Worm (Caenorhabditis elegans): ENCODE results near the gene F54F7.3.

ce11 chrX:11850082-11850481 is at the start of gene F54F7.3:
- TF ChIP-seq gmeb-1 (tag; optimal IDR thresholded peaks at IDR 0.05) (no peak), lsy-2 (tag; optimal IDR thresholded peaks at IDR 0.05) (no peak), elt-1 (tag; optimal IDR thresholded peaks at IDR 0.05) (no peak), ceh-82 (tag; optimal IDR thresholded peaks at IDR 0.05) (no peak), unc-62 (GFP tag; optimal IDR thresholded peaks at IDR 0.05) (no peak), lin-13 (GFP tag; optimal IDR thresholded peaks at IDR 0.05) (no peak), nhr-12 (tag; optimal IDR thresholded peaks at IDR 0.05) (no peak), nhr-21 (tag; optimal IDR thresholded peaks at IDR 0.05) (no peak), ztf-11 (tag; optimal IDR thresholded peaks at IDR 0.05) (no peak)

All from whole organism, L2 larva.